Fruit fly (Drosophila melanogaster) whole organism, embryonic: ENCODE measurements around the gene Jupiter.

Experiments used
- ATbp ChIP-seq: fragments of 200-800 bp; sonication (Bioruptor generic); optimal IDR thresholded peaks from 2 replicates; lab custom pipeline; 2017; ENCODE audit warnings: missing biosample characterization, mild to moderate bottlenecking, missing genetic modification characterization, missing genetic modification reagents
- Antp ChIP-seq: fragments of 200-800 bp; sonication (Bioruptor generic); optimal IDR thresholded peaks from 3 replicates; lab custom pipeline; 2016; ENCODE audit warnings: missing biosample characterization, missing genetic modification characterization
- Awh ChIP-seq: fragments of 200-800 bp; sonication (Bioruptor generic); IDR thresholded peaks from 2 replicates; pipeline ENCODE4, ENCODE4 v1.3.6; 2022; ENCODE audit warnings: missing biosample characterization, missing genetic modification characterization
- CG10147 ChIP-seq: fragments of 200-800 bp; sonication (Bioruptor generic); optimal IDR thresholded peaks from 2 replicates; lab custom pipeline; 2019; ENCODE audit warnings: missing biosample characterization, mild to moderate bottlenecking, missing genetic modification characterization, moderate library complexity
- CG10959 ChIP-seq: fragments of 200-800 bp; sonication (Bioruptor generic); IDR thresholded peaks from 2 replicates; pipeline ENCODE4 v1.3.6; 2022; ENCODE audit warnings: missing biosample characterization, missing genetic modification characterization
- CG11398 ChIP-seq: fragments of 200-800 bp; sonication (Bioruptor generic); optimal IDR thresholded peaks from 2 replicates; lab custom pipeline; 2016; ENCODE audit warnings: missing biosample characterization, missing genetic modification characterization
- CG11723 ChIP-seq: fragments of 200-800 bp; sonication (Bioruptor generic); optimal IDR thresholded peaks from 2 replicates; lab custom pipeline; 2017; ENCODE audit warnings: missing biosample characterization, mild to moderate bottlenecking, missing genetic modification characterization
- CG12071 ChIP-seq: fragments of 200-800 bp; sonication (Bioruptor generic); optimal IDR thresholded peaks from 3 replicates; lab custom pipeline; 2018; ENCODE audit warnings: missing biosample characterization, mild to moderate bottlenecking, missing genetic modification characterization
- CG12942 ChIP-seq: fragments of 200-800 bp; sonication (Bioruptor generic); optimal IDR thresholded peaks from 3 replicates; lab custom pipeline; 2016; ENCODE audit warnings: missing biosample characterization, missing genetic modification characterization
- CG17328 ChIP-seq: fragments of 200-800 bp; sonication (Bioruptor generic); IDR thresholded peaks from 2 replicates; pipeline ENCODE4 v1.3.6; 2022; ENCODE audit warnings: missing biosample characterization, missing genetic modification characterization
- CG30020 ChIP-seq: fragments of 200-800 bp; optimal IDR thresholded peaks from 2 replicates; lab custom pipeline; 2019; ENCODE audit warnings: missing biosample characterization, mild to moderate bottlenecking, missing genetic modification characterization, moderate library complexity
- CG30403 ChIP-seq: fragments of 200-800 bp; sonication (Bioruptor generic); optimal IDR thresholded peaks from 3 replicates; lab custom pipeline; 2016; ENCODE audit warnings: missing biosample characterization, missing genetic modification characterization
- CG4328 ChIP-seq: fragments of 200-800 bp; sonication (Bioruptor generic); optimal IDR thresholded peaks from 3 replicates; lab custom pipeline; 2017; ENCODE audit warnings: missing biosample characterization, missing genetic modification reagents, missing genetic modification characterization
- CG4617 ChIP-seq: fragments of 200-800 bp; sonication (Bioruptor generic); optimal IDR thresholded peaks from 3 replicates; lab custom pipeline; 2016; ENCODE audit warnings: missing biosample characterization, missing genetic modification characterization, borderline replicate concordance
- CG5953 ChIP-seq: fragments of 200-800 bp; sonication (Bioruptor generic); IDR thresholded peaks from 2 replicates; pipeline ENCODE4 v1.3.6; 2022; ENCODE audit warnings: missing biosample characterization, missing genetic modification characterization
- CG6854 ChIP-seq: fragments of 200-800 bp; sonication (Bioruptor generic); optimal IDR thresholded peaks from 3 replicates; lab custom pipeline; 2017; ENCODE audit warnings: missing biosample characterization, mild to moderate bottlenecking, missing genetic modification characterization
- CG7745 ChIP-seq: fragments of 200-800 bp; sonication (Bioruptor generic); optimal IDR thresholded peaks from 2 replicates; lab custom pipeline; 2018; ENCODE audit warnings: missing biosample characterization, mild to moderate bottlenecking, missing genetic modification characterization, moderate library complexity
- CG9215 ChIP-seq: fragments of 200-800 bp; sonication (Bioruptor generic); IDR thresholded peaks from 2 replicates; pipeline ENCODE4 v1.3.6; 2022; ENCODE audit warnings: missing biosample characterization, missing genetic modification characterization
- Dek ChIP-seq: fragments of 200-800 bp; sonication (Bioruptor generic); optimal IDR thresholded peaks from 3 replicates; lab custom pipeline; 2019; ENCODE audit warnings: missing biosample characterization, mild to moderate bottlenecking, missing genetic modification characterization, moderate library complexity
- Dref ChIP-seq: fragments of 200-800 bp; sonication (Bioruptor generic); IDR thresholded peaks from 2 replicates; pipeline ENCODE4 v1.3.6; 2022; ENCODE audit warnings: missing biosample characterization, missing genetic modification characterization
- Eip74EF ChIP-seq, 2 experiments: fragments of 200-800 bp in 1 of 2; fragments of >200 bp in 1 of 2; sonication (Bioruptor generic) in 1 of 2; optimal IDR thresholded peaks; 2 replicates each; lab custom pipeline; 2017 to 2019; ENCODE audit warnings: missing biosample characterization in 2 of 2, missing genetic modification characterization in 2 of 2, mild to moderate bottlenecking in 1 of 2, moderate library complexity in 1 of 2
- Ets65A ChIP-seq: fragments of 200-800 bp; sonication (Bioruptor generic); peaks from one replicate; lab custom pipeline; 2016; ENCODE audit warnings: missing biosample characterization, missing genetic modification characterization
- Fer3 ChIP-seq: fragments of 200-800 bp; sonication (Bioruptor generic); optimal IDR thresholded peaks from 2 replicates; lab custom pipeline; 2018; ENCODE audit warnings: missing biosample characterization, mild to moderate bottlenecking, missing genetic modification characterization, moderate library complexity
- MESR4 ChIP-seq: fragments of 200-800 bp; sonication (Bioruptor generic); optimal IDR thresholded peaks from 2 replicates; lab custom pipeline; 2018; ENCODE audit warnings: missing biosample characterization, mild to moderate bottlenecking, missing genetic modification characterization, moderate library complexity
- Mrtf ChIP-seq: fragments of 200-800 bp; sonication (Bioruptor generic); IDR thresholded peaks from 3 replicates; pipeline ENCODE4 v1.3.6; 2022; ENCODE audit warnings: missing biosample characterization, missing genetic modification characterization
- Sin3A ChIP-seq: fragments of >200 bp; optimal IDR thresholded peaks from 2 replicates; lab custom pipeline; 2018
- Sox100B ChIP-seq: fragments of 200-800 bp; sonication (Bioruptor generic); optimal IDR thresholded peaks from 3 replicates; lab custom pipeline; 2018; ENCODE audit warnings: missing biosample characterization, mild to moderate bottlenecking, missing genetic modification characterization
- Sox102F ChIP-seq: fragments of 200-800 bp; sonication (Bioruptor generic); optimal IDR thresholded peaks from 2 replicates; lab custom pipeline; 2018; ENCODE audit warnings: missing biosample characterization, mild to moderate bottlenecking, missing genetic modification characterization, moderate library complexity
- Usf ChIP-seq: fragments of 200-800 bp; sonication (Bioruptor generic); optimal IDR thresholded peaks from 2 replicates; lab custom pipeline; 2017; ENCODE audit warnings: missing genotype, missing biosample characterization, missing genetic modification characterization
- al ChIP-seq: fragments of 200-800 bp; sonication (Bioruptor generic); IDR thresholded peaks from 2 replicates; pipeline ENCODE4 v1.3.6; 2022; ENCODE audit warnings: missing biosample characterization, missing genetic modification characterization
- aop ChIP-seq: fragments of 200-800 bp; sonication (Bioruptor generic); IDR thresholded peaks from 2 replicates; pipeline ENCODE4 v1.3.6; 2022; ENCODE audit warnings: missing biosample characterization, missing genetic modification characterization
- ara ChIP-seq: fragments of 200-800 bp; sonication (Bioruptor generic); IDR thresholded peaks from 2 replicates; pipeline ENCODE4 v1.3.6; 2022; ENCODE audit warnings: missing biosample characterization, missing genetic modification characterization
- ase ChIP-seq: fragments of 200-800 bp; sonication (Bioruptor generic); IDR thresholded peaks from 3 replicates; pipeline ENCODE4 v1.3.6; 2022; ENCODE audit warnings: missing biosample characterization, missing genetic modification characterization
- bbx ChIP-seq: fragments of 200-800 bp; sonication (Bioruptor generic); IDR thresholded peaks from 2 replicates; pipeline ENCODE4 v1.3.6; 2022; ENCODE audit warnings: missing biosample characterization, missing genetic modification characterization; ENCODE audit not compliant: partially characterized antibody
- cato ChIP-seq: fragments of 200-800 bp; sonication (Bioruptor generic); optimal IDR thresholded peaks from 2 replicates; lab custom pipeline; 2016; ENCODE audit warnings: missing biosample characterization, missing genetic modification characterization, borderline replicate concordance
- corto ChIP-seq: fragments of 200-800 bp; sonication (Bioruptor generic); optimal IDR thresholded peaks from 2 replicates; lab custom pipeline; 2016; ENCODE audit warnings: missing biosample characterization, mild to moderate bottlenecking, missing genetic modification characterization, moderate library complexity
- crp ChIP-seq, 2 experiments: fragments of 200-800 bp; sonication (Bioruptor generic); optimal IDR thresholded peaks; 2 replicates in 1 of 2; 3 replicates in 1 of 2; lab custom pipeline; 2017; ENCODE audit warnings: missing biosample characterization in 2 of 2, missing genetic modification characterization in 2 of 2, mild to moderate bottlenecking in 1 of 2, moderate library complexity in 1 of 2
- dati ChIP-seq: fragments of 200-800 bp; sonication (Bioruptor generic); IDR thresholded peaks from 2 replicates; pipeline ENCODE4 v1.3.6; 2022; ENCODE audit warnings: missing biosample characterization, missing genetic modification characterization
- dm ChIP-seq: fragments of 200-800 bp; sonication (Bioruptor generic); optimal IDR thresholded peaks from 3 replicates; lab custom pipeline; 2016; ENCODE audit warnings: missing biosample characterization, missing genetic modification characterization
- dmrt99B ChIP-seq: fragments of 200-800 bp; sonication (Bioruptor generic); optimal IDR thresholded peaks from 2 replicates; lab custom pipeline; 2018; ENCODE audit warnings: missing biosample characterization, mild to moderate bottlenecking, missing genetic modification characterization, moderate library complexity
- gcm2 ChIP-seq: fragments of 200-800 bp; sonication (Bioruptor generic); optimal IDR thresholded peaks from 2 replicates; lab custom pipeline; 2016; ENCODE audit warnings: missing biosample characterization, missing genetic modification characterization
- ham ChIP-seq: fragments of 200-800 bp; sonication (Bioruptor generic); IDR thresholded peaks from 2 replicates; pipeline ENCODE4 v1.3.6; 2022; ENCODE audit warnings: missing biosample characterization, missing genetic modification characterization
- lola ChIP-seq, 3 experiments: fragments of >200 bp in 2 of 3; fragments of 200-800 bp in 1 of 3; sonication (Bioruptor generic) in 1 of 3; optimal IDR thresholded peaks; 2 replicates each; lab custom pipeline; 2017 to 2019; ENCODE audit warnings: missing biosample characterization in 3 of 3, missing genetic modification characterization in 3 of 3, mild to moderate bottlenecking in 1 of 3, moderate library complexity in 1 of 3
- mirr ChIP-seq: fragments of 200-800 bp; sonication (Bioruptor generic); optimal IDR thresholded peaks from 3 replicates; lab custom pipeline; 2018; ENCODE audit warnings: missing biosample characterization, mild to moderate bottlenecking, missing genetic modification characterization
- oc ChIP-seq: fragments of 200-800 bp; sonication (Bioruptor generic); optimal IDR thresholded peaks from 2 replicates; lab custom pipeline; 2018; ENCODE audit warnings: missing biosample characterization, mild to moderate bottlenecking, missing genetic modification characterization, moderate library complexity
- otp ChIP-seq: fragments of 200-800 bp; sonication (Bioruptor generic); IDR thresholded peaks from 3 replicates; pipeline ENCODE4, ENCODE4 v1.3.6; 2022; ENCODE audit warnings: missing biosample characterization, missing genetic modification characterization
- pho ChIP-seq: fragments of 200-800 bp; sonication (Bioruptor generic); optimal IDR thresholded peaks from 2 replicates; lab custom pipeline; 2016; ENCODE audit warnings: missing biosample characterization, missing genetic modification characterization
- slp2 ChIP-seq: fragments of 200-800 bp; sonication (Bioruptor generic); optimal IDR thresholded peaks from 2 replicates; lab custom pipeline; 2016; ENCODE audit warnings: missing biosample characterization, missing genetic modification characterization
- so ChIP-seq: fragments of 200-800 bp; sonication (Bioruptor generic); IDR thresholded peaks from 3 replicates; pipeline ENCODE4 v1.3.6; 2022; ENCODE audit warnings: missing biosample characterization, missing genetic modification characterization

The Jupiter gene

DNA sequence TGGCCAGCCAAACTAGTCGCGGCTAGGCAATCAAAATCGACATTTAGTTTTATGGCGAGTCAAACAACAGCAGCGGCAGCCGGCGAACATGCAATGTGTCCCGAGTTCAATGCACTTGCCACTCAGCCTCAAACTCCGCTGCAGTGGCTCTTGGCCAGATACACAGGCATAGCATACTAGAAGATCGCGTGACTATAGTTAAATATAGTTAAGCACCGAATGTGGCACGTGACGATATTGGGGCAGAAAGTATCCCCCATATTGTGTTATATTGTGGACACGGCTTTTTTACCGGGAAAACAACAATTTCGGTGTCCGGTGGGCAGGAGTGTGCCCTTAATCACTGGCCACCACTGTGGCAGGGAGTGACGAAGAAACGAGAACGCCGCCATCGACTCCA, 1.9 kb downstream of the Jupiter start (continued):
- TF ChIP-seq ATbp (GFP tag; lab: Kevin White, UChicago) (no peak), CG5953 (GFP tag; lab: Robert Waterston, UW) (peak; percentile 10; the same call in 1 of the 2 replicates)

dm6 chr3R:11617363-11617762, 2.3 kb downstream of the Jupiter start:
- TF ChIP-seq CG9215 (GFP tag; lab: Robert Waterston, UW): no peak
- no peak for TF ChIP-seq ase (GFP tag; lab: Robert Waterston, UW)
- no peak for TF ChIP-seq gcm2 (GFP tag; lab: Kevin White, UChicago)
- no peak for TF ChIP-seq CG6854
- TF ChIP-seq Eip74EF (GFP tag; optimal IDR thresholded peaks at IDR 0.05; lab: Kevin White, UChicago): peak in 1 of 2 experiments; percentile 8
- TF ChIP-seq CG30020 (tag; lab: Kevin White, UChicago): peak; percentile 10
- TF ChIP-seq Awh (GFP tag; lab: Robert Waterston, UW): no peak
- TF ChIP-seq CG17328 (GFP tag; lab: Robert Waterston, UW): 0 out of 2 replicates have a peak, but pooled peaks have one; percentile 10
- no peak for TF ChIP-seq al (GFP tag; lab: Robert Waterston, UW)
- TF ChIP-seq slp2 (GFP tag; lab: Kevin White, UChicago): no peak
- no peak for TF ChIP-seq CG10959
- TF ChIP-seq ham (GFP tag; lab: Robert Waterston, UW): no peak
- TF ChIP-seq Antp: peak; percentile 6
- TF ChIP-seq CG7745: no peak
- TF ChIP-seq CG12942 (GFP tag; lab: Kevin White, UChicago): no peak
- no peak for TF ChIP-seq CG4617 (GFP tag; lab: Kevin White, UChicago)
- no peak for TF ChIP-seq aop
- TF ChIP-seq Mrtf (GFP tag; lab: Robert Waterston, UW): no peak
- TF ChIP-seq ATbp (GFP tag; lab: Kevin White, UChicago): peak; percentile 46
- TF ChIP-seq Ets65A (GFP tag; lab: Kevin White, UChicago): no peak
- no peak for TF ChIP-seq so (GFP tag; lab: Robert Waterston, UW)
- no peak for TF ChIP-seq bbx
- TF ChIP-seq CG30403: peak; percentile 45
- no peak for TF ChIP-seq ara (GFP tag; lab: Robert Waterston, UW)
- no peak for TF ChIP-seq otp
- TF ChIP-seq dmrt99B: peak; percentile 36
- TF ChIP-seq Usf (GFP tag; lab: Kevin White, UChicago): no peak
- TF ChIP-seq MESR4 (GFP tag; lab: Kevin White, UChicago): no peak
- TF ChIP-seq mirr (GFP tag; lab: Kevin White, UChicago): no peak
- TF ChIP-seq lola (GFP tag; optimal IDR thresholded peaks at IDR 0.05; lab: Kevin White, UChicago): peak in 1 of 3 experiments; percentile 81
- TF ChIP-seq CG11398 (GFP tag; lab: Kevin White, UChicago): no peak
- no peak for TF ChIP-seq Sox100B (GFP tag; lab: Kevin White, UChicago)
- no peak for TF ChIP-seq pho (GFP tag; lab: Kevin White, UChicago)
- TF ChIP-seq cato (GFP tag; lab: Kevin White, UChicago): no peak
- TF ChIP-seq Fer3 (tag; lab: Kevin White, UChicago): no peak
- peak; percentile 26 for TF ChIP-seq Sox102F (GFP tag; lab: Kevin White, UChicago)
- TF ChIP-seq CG11723 (GFP tag; lab: Kevin White, UChicago): no peak
- no peak for TF ChIP-seq CG5953 (GFP tag; lab: Robert Waterston, UW)
- no peak for TF ChIP-seq CG10147 (GFP tag; lab: Kevin White, UChicago)
- no peak for TF ChIP-seq Sin3A (lab: Kevin White, UChicago)
- no peak for TF ChIP-seq dati (GFP tag; lab: Robert Waterston, UW)
- TF ChIP-seq Dref: no peak
- TF ChIP-seq Dek: no peak
- no peak for TF ChIP-seq CG4328
- TF ChIP-seq dm (GFP tag; lab: Kevin White, UChicago): no peak
- no peak for TF ChIP-seq crp (GFP tag; optimal IDR thresholded peaks at IDR 0.05; lab: Kevin White, UChicago)
- TF ChIP-seq corto (GFP tag; lab: Kevin White, UChicago): no peak
- no peak for TF ChIP-seq CG12071 (GFP tag; lab: Kevin White, UChicago)
- TF ChIP-seq oc (tag; lab: Kevin White, UChicago): peak; percentile 39
